Fruit fly (Drosophila melanogaster) ovary, adult (tissue): Measurements from ENCODE around the gene RpL34a.

Source experiments
- CG17801 ChIP-seq: fragments of 200-800 bp; optimal IDR thresholded peaks from 2 replicates; lab custom pipeline; 2019; ENCODE audit warnings: missing biosample characterization, mild to moderate bottlenecking, missing genetic modification characterization, moderate library complexity; ENCODE audit not compliant: partially characterized antibody

The RpL34a gene

dm6 chr3R:26059195-26059594, at the start of gene RpL34a, which contains the start of gene Trmt61:
Gene RpL34a, minus strand, starts transcription at chr3R:26059267.
Gene Trmt61, plus strand, starts transcription at chr3R:26059496.
- peak; percentile 93 for TF ChIP-seq CG17801

- TF ChIP-seq CG17801 = no peak
These were observed 49.4 kb upstream of the RpL34a start for dm6 chr3R:26108424-26108823.

DNA sequence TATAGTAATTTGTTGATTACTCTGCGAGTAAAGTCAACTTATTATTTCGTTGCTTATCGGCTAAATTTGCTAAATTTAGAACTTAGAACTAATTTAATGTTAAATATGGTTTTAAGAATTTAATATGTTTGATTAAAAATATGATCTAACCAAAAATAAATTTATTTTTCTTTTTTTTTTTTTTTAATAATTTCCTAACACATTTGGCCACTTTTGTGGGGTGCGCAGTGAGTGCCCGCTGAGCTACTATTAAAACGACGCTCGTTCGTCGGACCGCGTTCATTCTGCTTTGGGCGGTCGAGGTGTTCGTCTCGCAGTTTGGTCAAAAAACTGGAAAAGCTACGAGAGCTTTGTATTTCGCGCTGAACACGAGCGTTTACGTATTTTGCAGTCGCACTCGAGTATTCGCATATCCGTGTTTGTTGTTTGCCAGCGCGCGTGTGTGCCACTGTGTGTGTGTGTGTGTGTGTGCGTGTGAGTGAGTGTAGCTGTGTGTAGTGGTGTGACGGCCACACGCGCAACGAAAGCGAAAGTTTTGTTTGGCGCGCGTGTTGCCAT, 47.6 kb upstream of the RpL34a start, which contains the start of gene Cipc:
Cipc (plus strand) TSS at position 274 of the 558 bp plus-strand sequence.
- TF ChIP-seq CG17801 = peak; percentile 79

dm6 chr3R:26105924-26106494, 46.9 kb upstream of the RpL34a start:
- TF ChIP-seq CG17801 = no peak

DNA sequence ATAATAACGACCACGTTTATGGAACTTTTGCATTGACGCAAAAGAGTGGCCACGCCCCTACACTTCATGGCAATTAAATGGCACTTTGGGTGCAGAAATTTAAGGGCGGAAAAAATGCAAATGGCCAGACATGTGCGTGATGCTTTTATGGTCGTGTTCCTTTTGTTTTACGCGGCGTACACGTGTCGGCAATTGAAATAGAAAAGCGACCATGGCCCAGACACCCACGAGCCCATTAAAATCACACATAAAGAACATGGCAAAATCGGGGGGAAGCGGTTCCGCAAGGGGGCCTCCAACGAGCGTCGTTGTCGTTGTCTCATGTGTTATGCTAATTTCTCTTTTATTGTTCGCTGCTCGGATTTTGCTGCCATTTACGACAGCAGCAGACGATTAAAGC, 46.3 kb upstream of the RpL34a start:
- no peak for TF ChIP-seq CG17801

DNA sequence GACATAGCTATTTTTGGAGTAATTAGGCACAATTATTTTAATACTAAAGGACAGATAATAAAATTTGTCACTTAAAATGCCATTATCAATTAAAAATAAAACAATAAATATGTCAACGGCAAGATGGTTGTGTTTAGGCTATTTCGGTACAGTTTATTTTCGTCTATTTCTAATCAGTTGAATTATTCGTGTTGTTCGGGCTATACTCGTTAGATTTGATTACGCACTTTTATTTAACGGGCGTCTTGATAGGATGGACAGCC, 46.0 kb upstream of the RpL34a start:
- TF ChIP-seq CG17801 = no peak

DNA sequence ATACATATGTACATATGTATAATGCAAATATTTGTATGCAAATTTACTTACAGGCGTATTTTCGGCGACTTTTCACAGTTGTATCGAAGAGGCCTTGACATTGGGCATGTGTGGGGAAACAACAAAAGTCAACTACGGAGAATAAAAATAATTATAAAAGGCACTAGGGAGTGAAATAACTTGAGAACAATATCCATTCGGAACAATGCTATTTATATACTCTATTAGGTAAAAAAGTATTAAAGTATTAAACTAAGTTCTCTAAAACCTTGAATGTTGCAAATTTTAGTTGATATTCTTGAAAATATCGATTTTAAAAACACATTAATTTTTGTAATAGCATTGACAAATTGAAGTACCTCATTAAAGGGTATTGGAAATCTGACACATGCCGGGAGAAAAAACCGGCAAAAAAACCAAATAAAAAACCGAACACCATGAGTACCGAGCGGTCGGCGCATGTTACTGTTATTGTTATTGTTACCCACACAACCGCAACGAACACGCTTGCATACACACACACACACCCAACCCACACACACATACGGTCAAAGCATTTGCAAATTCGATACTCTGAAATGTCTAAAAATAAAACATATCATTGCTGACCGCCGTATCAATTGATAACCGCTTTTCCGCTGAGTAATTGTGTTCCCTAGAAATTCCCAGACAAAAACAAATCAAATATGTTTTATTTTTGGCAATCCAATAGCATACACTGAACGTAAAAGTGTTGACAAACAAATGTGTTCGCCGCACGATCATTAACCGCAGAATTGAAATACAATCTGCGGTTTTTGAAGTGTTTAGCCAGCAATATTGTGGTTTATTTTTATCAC, 45.5 kb upstream of the RpL34a start:
- TF ChIP-seq CG17801 = peak; percentile 53

DNA sequence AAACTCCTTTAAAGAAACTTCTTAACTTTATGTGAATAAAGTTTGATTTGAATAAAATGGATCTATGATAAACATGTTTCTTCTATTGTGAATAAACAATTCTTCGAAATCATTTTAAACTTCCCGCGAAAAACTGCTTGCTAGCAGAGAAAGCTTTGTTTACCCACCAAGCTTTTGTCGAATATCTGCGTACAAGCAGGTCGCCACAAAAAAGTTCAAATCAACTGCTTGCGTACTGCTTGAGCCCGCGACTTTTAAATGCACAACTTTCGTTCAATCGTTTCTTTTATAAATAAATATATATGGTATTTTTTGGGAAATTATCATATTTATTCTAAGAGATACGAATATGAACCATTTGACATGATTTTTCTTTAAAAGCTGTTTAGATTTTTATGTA, 44.4 kb upstream of the RpL34a start:
- TF ChIP-seq CG17801 = no peak

DNA sequence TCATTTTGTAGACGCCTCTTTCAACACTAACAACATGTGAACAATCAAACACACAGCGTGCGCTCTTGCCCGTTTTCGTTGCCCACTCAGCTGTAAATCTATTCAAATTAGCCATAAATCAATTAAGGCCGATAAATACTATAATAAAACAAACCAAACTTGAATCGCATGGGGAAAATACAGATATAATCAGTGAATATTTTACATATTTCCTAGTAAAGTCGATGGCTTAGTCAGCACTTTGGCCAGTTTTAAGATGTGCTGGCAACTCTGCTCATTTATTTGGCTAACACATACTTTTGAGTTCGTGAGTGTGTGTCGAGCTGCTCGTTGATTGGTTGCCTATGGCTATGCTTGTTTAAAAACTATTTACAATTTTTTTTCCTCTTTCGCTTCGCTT, 40.2 kb upstream of the RpL34a start:
- no peak for TF ChIP-seq CG17801

DNA sequence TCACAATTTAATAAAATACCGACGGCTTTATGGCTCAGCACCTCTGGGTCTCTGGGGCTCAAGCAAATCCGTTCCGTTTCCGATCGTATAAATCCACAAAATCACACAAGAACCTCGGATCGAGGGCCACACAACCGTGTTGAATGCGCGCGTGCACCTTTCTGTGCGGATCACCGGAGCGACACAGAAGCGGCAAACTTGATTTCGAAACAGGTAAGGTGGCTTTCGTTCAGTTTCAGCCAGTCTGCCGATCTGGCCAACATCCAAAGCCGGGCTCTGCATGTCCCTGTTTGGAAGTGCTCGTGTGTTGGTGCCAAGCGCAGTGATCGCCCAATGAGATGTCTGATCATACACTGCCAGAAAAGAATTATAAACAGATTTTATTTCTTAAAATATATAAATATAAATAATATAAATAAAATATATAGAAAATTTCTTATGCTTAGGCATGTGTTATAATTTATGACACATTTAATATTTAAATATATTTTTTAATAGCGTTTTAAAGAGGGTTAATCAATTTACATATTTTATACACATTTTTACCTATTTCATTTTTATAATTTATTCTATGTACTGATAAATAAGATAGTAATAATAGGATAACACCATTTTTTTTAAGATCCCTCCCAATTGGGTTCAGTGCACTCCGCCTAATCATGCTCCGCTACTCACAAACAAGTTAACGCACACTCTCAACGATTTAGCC, 39.6 kb upstream of the RpL34a start, which contains the start of gene dysf:
dysf (minus strand) TSS at position 210 of the 709 bp plus-strand sequence.
- TF ChIP-seq CG17801 = no peak

dm6 chr3R:26096192-26096591, 37.1 kb upstream of the RpL34a start:
- TF ChIP-seq CG17801 = no peak

- TF ChIP-seq CG17801 = no peak
These were observed 36.5 kb upstream of the RpL34a start for dm6 chr3R:26095551-26095950.

- TF ChIP-seq CG17801 = no peak
These were observed 22.4 kb upstream of the RpL34a start for dm6 chr3R:26081380-26081991.

- TF ChIP-seq CG17801 = no peak
These were observed 16.2 kb upstream of the RpL34a start for dm6 chr3R:26075252-26075651.

- no peak for TF ChIP-seq CG17801
These were observed 13.4 kb upstream of the RpL34a start for dm6 chr3R:26072477-26072876.

DNA sequence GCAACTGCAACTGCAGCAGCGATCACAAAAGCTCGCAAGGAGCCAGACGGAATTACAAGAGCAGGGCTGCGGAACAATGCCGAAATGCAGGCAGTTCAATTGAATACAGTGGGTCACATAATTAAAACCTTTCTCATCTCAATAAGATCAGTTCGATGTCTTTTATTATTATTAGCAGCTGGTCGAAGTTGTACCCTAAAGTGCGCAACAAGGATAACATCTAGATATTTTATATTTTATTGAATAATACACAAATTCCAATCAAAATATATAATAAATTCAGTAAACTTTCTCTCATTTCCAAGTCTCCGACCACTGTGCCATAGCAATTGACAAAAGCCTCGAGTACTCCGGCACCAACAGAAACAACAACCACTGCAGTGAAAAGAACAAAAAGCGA, 9.1 kb upstream of the RpL34a start:
- TF ChIP-seq CG17801 = no peak

dm6 chr3R:26064708-26065107, 5.6 kb upstream of the RpL34a start:
- no peak for TF ChIP-seq CG17801
